Worm (Caenorhabditis elegans): ENCODE measurements around the gene R10F2.6.
"Not testable (repeated sequence)": the region's sequence is repeated elsewhere in the genome, so short reads cannot be mapped to it uniquely, and the experiment has no call there.

The R10F2.6 gene

ce11 chrIII:2966462-2966861, 22.6 kb upstream of the R10F2.6 start (continued):
- TF ChIP-seq cebp-1 (GFP tag; IDR thresholded peaks at IDR 0.05) = no peak
- TF ChIP-seq cebp-1 (tag; optimal IDR thresholded peaks at IDR 0.05) = peak; percentile 77
- TF ChIP-seq sdz-38 (tag; optimal IDR thresholded peaks at IDR 0.05) = no peak
- no peak for TF ChIP-seq ets-4 (GFP tag; optimal IDR thresholded peaks at IDR 0.05)
- no peak for TF ChIP-seq F57A8.1 (GFP tag; optimal IDR thresholded peaks at IDR 0.05)
- peak; percentile 57 for TF ChIP-seq efl-1 (GFP tag; optimal IDR thresholded peaks at IDR 0.05)
- peak; percentile 20 for TF ChIP-seq dpl-1 (GFP tag; optimal IDR thresholded peaks at IDR 0.05)
- TF ChIP-seq attf-5 (GFP tag; optimal IDR thresholded peaks at IDR 0.05) = peak; percentile 98
- peak; percentile 4 for TF ChIP-seq madf-10 (tag; optimal IDR thresholded peaks at IDR 0.05)
- TF ChIP-seq dox-1 (GFP tag; IDR thresholded peaks at IDR 0.05) = peak; percentile 75
- peak; percentile 10 for TF ChIP-seq K12H6.12 (tag; optimal IDR thresholded peaks at IDR 0.05)
- TF ChIP-seq snpc-1.1 (tag; optimal IDR thresholded peaks at IDR 0.05; ENCODE audit: insufficient read depth) = no peak
- TF ChIP-seq tbx-9 (tag; optimal IDR thresholded peaks at IDR 0.05; ENCODE audit: borderline replicate concordance) = no peak
- no peak for TF ChIP-seq ceh-40 (GFP tag; IDR thresholded peaks at IDR 0.05)

- TF ChIP-seq dpl-1 (GFP tag; optimal IDR thresholded peaks at IDR 0.05) (no peak), akir-1 (GFP tag; optimal IDR thresholded peaks at IDR 0.05) (no peak), zfh-2 (GFP tag; conservative IDR thresholded peaks at IDR 0.05) (no peak), B0261.1 (tag; optimal IDR thresholded peaks at IDR 0.05) (no peak), ceh-58 (GFP tag; IDR thresholded peaks at IDR 0.05) (no peak), ztf-26 (tag; optimal IDR thresholded peaks at IDR 0.05) (no peak), egrh-3 (GFP tag; IDR thresholded peaks at IDR 0.05) (no peak), chd-7 (tag; optimal IDR thresholded peaks at IDR 0.05) (no peak), F57C9.4 (tag; optimal IDR thresholded peaks at IDR 0.05) (no peak), nfya-2 (GFP tag; IDR thresholded peaks at IDR 0.05) (no peak), egl-18 (GFP tag; IDR thresholded peaks at IDR 0.05) (no peak), F39B2.1 (GFP tag; IDR thresholded peaks at IDR 0.05) (no peak), snpc-1.3 (tag; optimal IDR thresholded peaks at IDR 0.05; ENCODE audit: insufficient read depth) (no peak)
Measured at ce11 chrIII:2965534-2965933, 21.6 kb upstream of the R10F2.6 start, which contains the start of gene H05C05.2. Gene H05C05.2, minus strand, starts transcription at chrIII:2965634.

- TF ChIP-seq snpc-4 (GFP tag; optimal IDR thresholded peaks at IDR 0.05) = not testable (repeated sequence)
- TF ChIP-seq snpc-4 (tag; optimal IDR thresholded peaks at IDR 0.05) (peak in 3 of 4 experiments; percentile 15 to 83 (median 58)), snpc-1.1 (tag; optimal IDR thresholded peaks at IDR 0.05; ENCODE audit: insufficient read depth) (peak; percentile 64)
Measured at ce11 chrIII:2962878-2963540, 19.1 kb upstream of the R10F2.6 start.

- TF ChIP-seq him-1 (tag; optimal IDR thresholded peaks at IDR 0.05) = peak; percentile 83
- TF ChIP-seq ztf-3 (GFP tag; optimal IDR thresholded peaks at IDR 0.05) = no peak
Measured at ce11 chrIII:2961840-2962239, 17.9 kb upstream of the R10F2.6 start.

ce11 chrIII:2952437-2952836, 8.5 kb upstream of the R10F2.6 start:
- TF ChIP-seq let-607 (tag; optimal IDR thresholded peaks at IDR 0.05) (no peak), C06A6.2 (GFP tag; conservative IDR thresholded peaks at IDR 0.05) (no peak), ztf-3 (GFP tag; optimal IDR thresholded peaks at IDR 0.05) (no peak), snpc-1.3 (tag; optimal IDR thresholded peaks at IDR 0.05; ENCODE audit: insufficient read depth) (no peak), zfh-2 (GFP tag; conservative IDR thresholded peaks at IDR 0.05) (no peak), efl-1 (GFP tag; optimal IDR thresholded peaks at IDR 0.05) (no peak), K12H6.12 (tag; optimal IDR thresholded peaks at IDR 0.05) (no peak), die-1 (tag; optimal IDR thresholded peaks at IDR 0.05) (no peak), unc-62 (GFP tag; optimal IDR thresholded peaks at IDR 0.05) (no peak), nhr-90 (tag; optimal IDR thresholded peaks at IDR 0.05) (no peak), F57A8.1 (GFP tag; optimal IDR thresholded peaks at IDR 0.05) (no peak), cebp-2 (GFP tag; IDR thresholded peaks at IDR 0.05) (no peak), lin-35 (GFP tag; optimal IDR thresholded peaks at IDR 0.05) (no peak), sdz-38 (tag; optimal IDR thresholded peaks at IDR 0.05) (no peak), F33H1.4 (GFP tag; IDR thresholded peaks at IDR 0.05) (no peak), egl-18 (GFP tag; IDR thresholded peaks at IDR 0.05) (no peak)

All from whole organism, young adult.